Worm (Caenorhabditis elegans) whole organism, young adult: ENCODE results near the gene B0302.4.
A peak's percentile ranks its signal among the peaks of the same experiment; 100 is the strongest.

Experiments
- C17E4.6 ChIP-seq: fragments of 200-800 bp; sonication (Bioruptor generic); IDR thresholded peaks from 2 replicates; pipeline ENCODE4 v1.3.6; 2022; ENCODE audit warnings: missing genetic modification reagents, missing genetic modification characterization, missing compliant biosample characterization
- F22D6.2 ChIP-seq: sonication (generic microtip); optimal IDR thresholded peaks from 2 replicates; lab custom pipeline; 2016; ENCODE audit warnings: mild to moderate bottlenecking, missing genetic modification characterization, missing compliant biosample characterization
- F23B12.7 ChIP-seq: sonication (generic microtip); optimal IDR thresholded peaks from 2 replicates; lab custom pipeline; 2017; ENCODE audit warnings: missing genetic modification characterization, mild to moderate bottlenecking, missing compliant biosample characterization, antibody characterized with exemption, moderate library complexity; ENCODE audit not compliant: insufficient read depth
- F37B4.10 ChIP-seq: fragments of 200-800 bp; sonication (Bioruptor generic); IDR thresholded peaks from 2 replicates; pipeline ENCODE4 v1.3.6; 2022; ENCODE audit warnings: missing genetic modification characterization, missing compliant biosample characterization
- F55B11.4 ChIP-seq: sonication (generic microtip); optimal IDR thresholded peaks from 2 replicates; lab custom pipeline; 2016; ENCODE audit warnings: missing compliant biosample characterization, missing genetic modification characterization, borderline replicate concordance; ENCODE audit not compliant: insufficient read depth
- K11D2.4 ChIP-seq: fragments of 200-800 bp; sonication (Bioruptor generic); IDR thresholded peaks from 2 replicates; pipeline ENCODE4 v1.3.6; 2022; ENCODE audit warnings: missing genetic modification reagents, missing genetic modification characterization, missing compliant biosample characterization
- Y53G8AR.9 ChIP-seq: fragments of 200-800 bp; sonication (Bioruptor generic); conservative IDR thresholded peaks from 2 replicates; pipeline ENCODE4 v1.3.6; 2022; ENCODE audit warnings: missing genetic modification reagents, missing genetic modification characterization, missing compliant biosample characterization
- Y67H2A.10 ChIP-seq: fragments of 200-800 bp; sonication (Bioruptor generic); conservative IDR thresholded peaks from 2 replicates; pipeline ENCODE4 v1.3.6; 2022; ENCODE audit warnings: missing genetic modification reagents, missing genetic modification characterization, missing compliant biosample characterization
- Y95B8A.8 ChIP-seq: fragments of 200-800 bp; sonication (Bioruptor generic); IDR thresholded peaks from 2 replicates; pipeline ENCODE4 v1.3.6; 2022; ENCODE audit warnings: missing genetic modification reagents, missing genetic modification characterization, missing compliant biosample characterization
- ama-1 ChIP-seq, 3 experiments: fragments of 150-350 bp in 1 of 3; sonication (generic microtip) in 2 of 3; optimal IDR thresholded peaks; 2 replicates each; lab custom pipeline; 2014 to 2018; ENCODE audit warnings: missing biosample characterization in 2 of 3, missing genetic modification characterization in 2 of 3, missing genetic modification reagents in 2 of 3
- aptf-2 ChIP-seq: fragments of 200-800 bp; sonication (Bioruptor generic); conservative IDR thresholded peaks from 2 replicates; pipeline ENCODE4 v1.3.6; 2022; ENCODE audit warnings: missing genetic modification reagents, missing genetic modification characterization, missing compliant biosample characterization
- aptf-3 ChIP-seq: fragments of 200-800 bp; sonication (Bioruptor generic); IDR thresholded peaks from 2 replicates; pipeline ENCODE4 v1.3.6; 2022; ENCODE audit warnings: missing genetic modification characterization, missing compliant biosample characterization
- cebp-1 ChIP-seq, 2 experiments: fragments of 200-800 bp in 1 of 2; sonication (Bioruptor generic) in 1 of 2; sonication (generic microtip) in 1 of 2; IDR thresholded peaks in 1 of 2; optimal IDR thresholded peaks in 1 of 2; 2 replicates each; pipeline versions ENCODE4 v1.3.6 to Lab custom; 2017 to 2022; ENCODE audit warnings: missing compliant biosample characterization in 2 of 2, missing genetic modification characterization in 2 of 2, mild to moderate bottlenecking in 1 of 2, missing genetic modification reagents in 1 of 2, moderate library complexity in 1 of 2
- ceh-100 ChIP-seq: fragments of 200-800 bp; sonication (Bioruptor generic); IDR thresholded peaks from 2 replicates; pipeline ENCODE4 v1.3.6; 2022; ENCODE audit warnings: missing genetic modification reagents, missing genetic modification characterization, missing compliant biosample characterization
- ceh-79 ChIP-seq: sonication (generic microtip); optimal IDR thresholded peaks from 2 replicates; lab custom pipeline; 2017; ENCODE audit warnings: mild to moderate bottlenecking, missing genetic modification characterization, missing compliant biosample characterization
- die-1 ChIP-seq: sonication (generic microtip); optimal IDR thresholded peaks from 2 replicates; lab custom pipeline; 2016; ENCODE audit warnings: missing genotype, mild to moderate bottlenecking, missing genetic modification characterization, missing compliant biosample characterization
- dox-1 ChIP-seq: fragments of 200-800 bp; sonication (Bioruptor generic); IDR thresholded peaks from 2 replicates; pipeline ENCODE4 v1.3.6; 2022; ENCODE audit warnings: missing genetic modification reagents, missing genetic modification characterization, missing compliant biosample characterization
- dpff-1 ChIP-seq: sonication (generic microtip); optimal IDR thresholded peaks from 2 replicates; lab custom pipeline; 2017; ENCODE audit warnings: mild to moderate bottlenecking, missing genetic modification characterization, missing compliant biosample characterization
- dpl-1 ChIP-seq: fragments of 150-350 bp; optimal IDR thresholded peaks from 2 replicates; lab custom pipeline; 2014; ENCODE audit warnings: missing biosample characterization, missing genetic modification reagents, missing genetic modification characterization
- egl-18 ChIP-seq: fragments of 200-800 bp; sonication (Bioruptor generic); IDR thresholded peaks from 2 replicates; pipeline ENCODE4 v1.3.6; 2022; ENCODE audit warnings: missing genetic modification reagents, missing genetic modification characterization, missing compliant biosample characterization
- ekl-4 ChIP-seq: fragments of 200-800 bp; sonication (Bioruptor generic); IDR thresholded peaks from 2 replicates; pipeline ENCODE4 v1.3.6; 2022; ENCODE audit warnings: missing genetic modification reagents, missing genetic modification characterization, missing compliant biosample characterization
- ets-4 ChIP-seq: fragments of 200-800 bp; sonication (Bioruptor generic); optimal IDR thresholded peaks from 2 replicates; lab custom pipeline; 2018; ENCODE audit warnings: mild to moderate bottlenecking, missing genetic modification characterization, missing compliant biosample characterization
- hlh-26 ChIP-seq: fragments of 200-800 bp; sonication (Bioruptor generic); conservative IDR thresholded peaks from 2 replicates; pipeline ENCODE4 v1.3.6; 2022; ENCODE audit warnings: missing genetic modification reagents, missing genetic modification characterization, missing compliant biosample characterization
- hmg-20 ChIP-seq: fragments of 200-800 bp; sonication (Bioruptor generic); IDR thresholded peaks from 2 replicates; pipeline ENCODE4 v1.3.6; 2022; ENCODE audit warnings: missing genetic modification reagents, missing genetic modification characterization, missing compliant biosample characterization
- let-607 ChIP-seq, 2 experiments: fragments of 200-800 bp in 1 of 2; sonication (Bioruptor generic) in 1 of 2; sonication (generic microtip) in 1 of 2; optimal IDR thresholded peaks; 2 replicates each; lab custom pipeline; 2016 to 2018; ENCODE audit warnings: mild to moderate bottlenecking in 2 of 2, missing compliant biosample characterization in 2 of 2, missing genetic modification characterization in 2 of 2, moderate library complexity in 2 of 2, missing genotype in 1 of 2
- lir-1 ChIP-seq: fragments of 200-800 bp; sonication (Bioruptor generic); conservative IDR thresholded peaks from 2 replicates; pipeline ENCODE4 v1.3.6; 2022; ENCODE audit warnings: missing genetic modification reagents, missing genetic modification characterization, missing compliant biosample characterization
- madf-8 ChIP-seq: fragments of 200-800 bp; sonication (Bioruptor generic); conservative IDR thresholded peaks from 2 replicates; pipeline ENCODE4 v1.3.6; 2022; ENCODE audit warnings: missing genetic modification reagents, missing genetic modification characterization, missing compliant biosample characterization
- mcd-1 ChIP-seq: fragments of 200-800 bp; sonication (Bioruptor generic); IDR thresholded peaks from 2 replicates; pipeline ENCODE4 v1.3.6; 2022; ENCODE audit warnings: missing genetic modification reagents, missing genetic modification characterization, missing compliant biosample characterization
- nfya-2 ChIP-seq: fragments of 200-800 bp; sonication (Bioruptor generic); IDR thresholded peaks from 2 replicates; pipeline ENCODE4 v1.3.6; 2022; ENCODE audit warnings: missing genetic modification reagents, missing genetic modification characterization, missing compliant biosample characterization
- nhr-27 ChIP-seq: fragments of 200-800 bp; sonication (Bioruptor generic); optimal IDR thresholded peaks from 2 replicates; lab custom pipeline; 2018; ENCODE audit warnings: mild to moderate bottlenecking, missing genetic modification characterization, moderate library complexity, missing compliant biosample characterization
- nhr-80 ChIP-seq: sonication (generic microtip); optimal IDR thresholded peaks from 2 replicates; lab custom pipeline; 2016; ENCODE audit warnings: missing genetic modification characterization, missing compliant biosample characterization
- nhr-90 ChIP-seq: sonication (generic microtip); optimal IDR thresholded peaks from 2 replicates; lab custom pipeline; 2016; ENCODE audit warnings: missing genotype, mild to moderate bottlenecking, missing genetic modification characterization, missing compliant biosample characterization
- pha-4 ChIP-seq: fragments of 150-350 bp; sonication (generic microtip); optimal IDR thresholded peaks from 2 replicates; lab custom pipeline; 2014; ENCODE audit warnings: missing biosample characterization, missing genetic modification reagents, missing genetic modification characterization
- repo-1 ChIP-seq: sonication (generic microtip); optimal IDR thresholded peaks from 2 replicates; lab custom pipeline; 2017; ENCODE audit warnings: mild to moderate bottlenecking, missing genetic modification characterization, missing compliant biosample characterization
- snpc-1.1 ChIP-seq: sonication (generic microtip); optimal IDR thresholded peaks from 2 replicates; lab custom pipeline; 2017; ENCODE audit warnings: missing genetic modification characterization, mild to moderate bottlenecking, missing compliant biosample characterization, antibody characterized with exemption, moderate library complexity, missing genotype, missing genetic modification reagents; ENCODE audit not compliant: insufficient read depth
- snpc-4 ChIP-seq, 5 experiments: fragments of 150-350 bp in 1 of 5; sonication (generic microtip) in 4 of 5; optimal IDR thresholded peaks; 2 replicates each; lab custom pipeline; 2014 to 2018; ENCODE audit warnings: missing genetic modification characterization in 5 of 5, missing biosample characterization in 3 of 5, antibody characterized with exemption in 2 of 5, mild to moderate bottlenecking in 2 of 5, missing compliant biosample characterization in 2 of 5, missing genotype in 2 of 5, moderate library complexity in 2 of 5, missing genetic modification reagents in 1 of 5
- unc-62 ChIP-seq: fragments of 150-350 bp; optimal IDR thresholded peaks from 2 replicates; lab custom pipeline; 2014; ENCODE audit warnings: missing biosample characterization, missing genetic modification reagents, missing genetic modification characterization
- ztf-18 ChIP-seq: sonication (generic microtip); optimal IDR thresholded peaks from 2 replicates; lab custom pipeline; 2016; ENCODE audit warnings: missing genotype, mild to moderate bottlenecking, missing genetic modification characterization, missing compliant biosample characterization
- ztf-22 ChIP-seq: fragments of 200-800 bp; sonication (Bioruptor generic); optimal IDR thresholded peaks from 2 replicates; lab custom pipeline; 2018; ENCODE audit warnings: mild to moderate bottlenecking, missing genetic modification characterization, moderate library complexity, missing compliant biosample characterization
- ztf-25 ChIP-seq: fragments of 200-800 bp; sonication (Bioruptor generic); IDR thresholded peaks from 2 replicates; pipeline ENCODE4 v1.3.6; 2022; ENCODE audit warnings: missing genetic modification reagents, missing genetic modification characterization, missing compliant biosample characterization
- ztf-3 ChIP-seq: fragments of 200-800 bp; sonication (Bioruptor generic); optimal IDR thresholded peaks from 2 replicates; lab custom pipeline; 2018; ENCODE audit warnings: mild to moderate bottlenecking, missing genetic modification characterization, missing compliant biosample characterization

Gene B0302.4

ce11 chrX:17211513-17211912 is 34.9 kb upstream of the B0302.4 start (continued):
- TF ChIP-seq repo-1 (tag; lab: Kevin White, UChicago) = no peak
- TF ChIP-seq, all 124 proteins: peak for 0

- TF ChIP-seq F22D6.2 (tag; lab: Kevin White, UChicago) (no peak), nhr-90 (no peak), ztf-22 (GFP tag; lab: Kevin White, UChicago) (no peak), ztf-3 (GFP tag; lab: Kevin White, UChicago) (no peak), aptf-2 (GFP tag; lab: Robert Waterston, UW) (no peak), nhr-27 (no peak), unc-62 (GFP tag; lab: Kevin White, UChicago) (no peak), lir-1 (GFP tag; lab: Robert Waterston, UW) (no peak), madf-8 (GFP tag; lab: Robert Waterston, UW) (no peak), ama-1 (optimal IDR thresholded peaks at IDR 0.05; lab: Kevin White, UChicago) (no peak), ama-1 (GFP tag; optimal IDR thresholded peaks at IDR 0.05; lab: Kevin White, UChicago) (no peak), die-1 (no peak), F55B11.4 (no peak), ceh-100 (GFP tag; lab: Robert Waterston, UW) (no peak), let-607 (tag; optimal IDR thresholded peaks at IDR 0.05; lab: Kevin White, UChicago) (no peak), cebp-1 (GFP tag; IDR thresholded peaks at IDR 0.05; lab: Robert Waterston, UW) (no peak), cebp-1 (tag; optimal IDR thresholded peaks at IDR 0.05; lab: Kevin White, UChicago) (no peak), F23B12.7 (tag; lab: Kevin White, UChicago) (no peak)
These were observed 32.7 kb upstream of the B0302.4 start, which contains the start of gene T08G2.2 for ce11 chrX:17209265-17209664. T08G2.2 (minus strand) TSS chrX:17209365.

ce11 chrX:17205853-17206252 is 29.3 kb upstream of the B0302.4 start:
- TF ChIP-seq Y53G8AR.9 = no peak
- peak; percentile 7 for TF ChIP-seq nhr-80 (tag; lab: Kevin White, UChicago)

- no peak for TF ChIP-seq C17E4.6 (GFP tag; lab: Robert Waterston, UW)
- no peak for TF ChIP-seq hmg-20 (GFP tag; lab: Robert Waterston, UW)
- TF ChIP-seq ceh-79 (tag; lab: Kevin White, UChicago) = no peak
- no peak for TF ChIP-seq ama-1 (optimal IDR thresholded peaks at IDR 0.05; lab: Kevin White, UChicago)
- TF ChIP-seq ama-1 (GFP tag; optimal IDR thresholded peaks at IDR 0.05; lab: Kevin White, UChicago) = no peak
- no peak for TF ChIP-seq snpc-1.1 (tag; lab: Kevin White, UChicago)
- no peak for TF ChIP-seq snpc-4 (GFP tag; optimal IDR thresholded peaks at IDR 0.05; lab: Kevin White, UChicago)
- no peak for TF ChIP-seq snpc-4 (tag; optimal IDR thresholded peaks at IDR 0.05; lab: Kevin White, UChicago)
- no peak for TF ChIP-seq ztf-18 (tag; lab: Kevin White, UChicago)
- TF ChIP-seq dpl-1 = no peak
- no peak for TF ChIP-seq let-607 (tag; optimal IDR thresholded peaks at IDR 0.05; lab: Kevin White, UChicago)
- no peak for TF ChIP-seq ekl-4 (GFP tag; lab: Robert Waterston, UW)
- TF ChIP-seq nfya-2 (GFP tag; lab: Robert Waterston, UW) = no peak
- no peak for TF ChIP-seq mcd-1 (GFP tag; lab: Robert Waterston, UW)
These were observed 26.8 kb upstream of the B0302.4 start for ce11 chrX:17203399-17203798.

- no peak for TF ChIP-seq egl-18 (GFP tag; lab: Robert Waterston, UW)
- peak; percentile 26 for TF ChIP-seq nhr-90
- TF ChIP-seq aptf-3 (GFP tag; lab: Robert Waterston, UW) = no peak
- no peak for TF ChIP-seq ztf-3 (GFP tag; lab: Kevin White, UChicago)
- TF ChIP-seq Y67H2A.10 (GFP tag; lab: Robert Waterston, UW) = no peak
- TF ChIP-seq dox-1 (GFP tag; lab: Robert Waterston, UW) = peak; percentile 84
- no peak for TF ChIP-seq hlh-26 (GFP tag; lab: Robert Waterston, UW)
- 0 out of 2 replicates have a peak, but pooled peaks have one; percentile 30 for TF ChIP-seq K11D2.4 (GFP tag; lab: Robert Waterston, UW)
- no peak for TF ChIP-seq pha-4
- no peak for TF ChIP-seq F37B4.10
- no peak for TF ChIP-seq Y95B8A.8 (GFP tag; lab: Robert Waterston, UW)
- TF ChIP-seq ets-4 (GFP tag; lab: Kevin White, UChicago) = peak; percentile 31
- no peak for TF ChIP-seq ztf-25 (GFP tag; lab: Robert Waterston, UW)
- no peak for TF ChIP-seq dpff-1 (tag; lab: Kevin White, UChicago)
These were observed 21.2 kb upstream of the B0302.4 start for ce11 chrX:17197824-17198223.
